Fruit fly (Drosophila melanogaster) whole organism, embryonic: ENCODE data around the gene CG43448.

Source experiments
- ATbp ChIP-seq: fragments of 200-800 bp; sonication (Bioruptor generic); optimal IDR thresholded peaks from 2 replicates; lab custom pipeline; 2017; ENCODE audit warnings: missing biosample characterization, mild to moderate bottlenecking, missing genetic modification characterization, missing genetic modification reagents
- Abd-B ChIP-seq: fragments of 200-800 bp; sonication (Bioruptor generic); optimal IDR thresholded peaks from 2 replicates; lab custom pipeline; 2018; ENCODE audit warnings: missing biosample characterization, mild to moderate bottlenecking, missing genetic modification characterization, moderate library complexity
- Asciz ChIP-seq: fragments of 200-800 bp; sonication (Bioruptor generic); optimal IDR thresholded peaks from 2 replicates; lab custom pipeline; 2017; ENCODE audit warnings: missing biosample characterization, mild to moderate bottlenecking, missing genetic modification characterization, missing genetic modification reagents
- Bdp1 ChIP-seq: fragments of 200-800 bp; sonication (Bioruptor generic); optimal IDR thresholded peaks from 3 replicates; lab custom pipeline; 2016; ENCODE audit warnings: missing biosample characterization, missing genetic modification characterization
- BtbVII ChIP-seq: fragments of 200-800 bp; sonication (Bioruptor generic); optimal IDR thresholded peaks from 3 replicates; lab custom pipeline; 2017; ENCODE audit warnings: missing biosample characterization, mild to moderate bottlenecking, missing genetic modification characterization
- CG10209 ChIP-seq: fragments of 200-800 bp; sonication (Bioruptor generic); optimal IDR thresholded peaks from 3 replicates; lab custom pipeline; 2017; ENCODE audit warnings: missing biosample characterization, mild to moderate bottlenecking, missing genetic modification characterization, missing genetic modification reagents
- CG10321 ChIP-seq: fragments of 200-800 bp; sonication (Bioruptor generic); IDR thresholded peaks from 2 replicates; pipeline ENCODE4 v1.3.6; 2022; ENCODE audit warnings: missing biosample characterization, missing genetic modification characterization
- CG11247 ChIP-seq: fragments of 200-800 bp; sonication (Bioruptor generic); IDR thresholded peaks from 2 replicates; pipeline ENCODE4 v1.3.6; 2022; ENCODE audit warnings: missing biosample characterization, missing genetic modification characterization
- CG11504 ChIP-seq: fragments of 200-800 bp; sonication (Bioruptor generic); optimal IDR thresholded peaks from 3 replicates; lab custom pipeline; 2019; ENCODE audit warnings: missing biosample characterization, mild to moderate bottlenecking, missing genetic modification characterization, moderate library complexity
- CG12299 ChIP-seq: fragments of 200-800 bp; sonication (Bioruptor generic); optimal IDR thresholded peaks from 2 replicates; lab custom pipeline; 2018; ENCODE audit warnings: missing biosample characterization, mild to moderate bottlenecking, missing genetic modification characterization
- CG16813 ChIP-seq: fragments of 200-800 bp; sonication (Bioruptor generic); IDR thresholded peaks from 3 replicates; pipeline ENCODE4 v1.3.6; 2022; ENCODE audit warnings: missing biosample characterization, missing genetic modification characterization; ENCODE audit not compliant: partially characterized antibody
- CG16863 ChIP-seq: fragments of 200-800 bp; sonication (Bioruptor generic); optimal IDR thresholded peaks from 3 replicates; lab custom pipeline; 2016; ENCODE audit warnings: missing biosample characterization, missing genetic modification characterization
- CG17361 ChIP-seq: fragments of 200-800 bp; sonication (Bioruptor generic); IDR thresholded peaks from 3 replicates; pipeline ENCODE4 v1.3.6; 2022; ENCODE audit warnings: missing biosample characterization, missing genetic modification characterization
- CG33213 ChIP-seq: fragments of 200-800 bp; sonication (Bioruptor generic); optimal IDR thresholded peaks from 3 replicates; lab custom pipeline; 2016; ENCODE audit warnings: missing biosample characterization, missing genetic modification characterization
- CG34376 ChIP-seq: fragments of 200-800 bp; sonication (Bioruptor generic); optimal IDR thresholded peaks from 2 replicates; lab custom pipeline; 2018; ENCODE audit warnings: missing biosample characterization, mild to moderate bottlenecking, missing genetic modification characterization
- CG34422 ChIP-seq: fragments of 200-800 bp; sonication (Bioruptor generic); IDR thresholded peaks from 3 replicates; pipeline ENCODE4 v1.3.6; 2022; ENCODE audit warnings: missing biosample characterization, missing genetic modification characterization
- CG3838 ChIP-seq: fragments of 200-800 bp; sonication (Bioruptor generic); optimal IDR thresholded peaks from 3 replicates; lab custom pipeline; 2016; ENCODE audit warnings: missing biosample characterization, missing genetic modification characterization
- CG3847 ChIP-seq: fragments of 200-800 bp; sonication (Bioruptor generic); IDR thresholded peaks from 2 replicates; pipeline ENCODE4 v1.3.6; 2022; ENCODE audit warnings: missing biosample characterization, missing genetic modification characterization
- CG7745 ChIP-seq: fragments of 200-800 bp; sonication (Bioruptor generic); optimal IDR thresholded peaks from 2 replicates; lab custom pipeline; 2018; ENCODE audit warnings: missing biosample characterization, mild to moderate bottlenecking, missing genetic modification characterization, moderate library complexity
- CG7928 ChIP-seq: fragments of 200-800 bp; sonication (Bioruptor generic); optimal IDR thresholded peaks from 2 replicates; lab custom pipeline; 2017; ENCODE audit warnings: missing biosample characterization, mild to moderate bottlenecking, missing genetic modification characterization
- Chrac-16 ChIP-seq: fragments of 200-800 bp; sonication (Bioruptor generic); optimal IDR thresholded peaks from 3 replicates; lab custom pipeline; 2016; ENCODE audit warnings: missing biosample characterization, missing genetic modification characterization
- D19A ChIP-seq: fragments of 200-800 bp; optimal IDR thresholded peaks from 3 replicates; lab custom pipeline; 2019; ENCODE audit warnings: missing biosample characterization, mild to moderate bottlenecking, missing genetic modification characterization, moderate library complexity
- Hr78 ChIP-seq, 2 experiments: fragments of 200-800 bp in 1 of 2; fragments of >200 bp in 1 of 2; sonication (Bioruptor generic) in 1 of 2; optimal IDR thresholded peaks; 2 replicates each; lab custom pipeline; 2017 to 2019; ENCODE audit warnings: missing biosample characterization in 2 of 2, missing genetic modification characterization in 2 of 2, mild to moderate bottlenecking in 1 of 2, moderate library complexity in 1 of 2
- Jarid2 ChIP-seq: fragments of 200-800 bp; sonication (Bioruptor generic); optimal IDR thresholded peaks from 3 replicates; lab custom pipeline; 2017; ENCODE audit warnings: mild to moderate bottlenecking, missing biosample characterization, missing genetic modification reagents, missing genetic modification characterization
- Meics ChIP-seq: fragments of 200-800 bp; sonication (Bioruptor generic); optimal IDR thresholded peaks from 2 replicates; lab custom pipeline; 2017; ENCODE audit warnings: missing biosample characterization, mild to moderate bottlenecking, missing genetic modification characterization
- Vsx1 ChIP-seq: fragments of 200-800 bp; sonication (Bioruptor generic); optimal IDR thresholded peaks from 2 replicates; lab custom pipeline; 2017; ENCODE audit warnings: missing biosample characterization, mild to moderate bottlenecking, missing genetic modification characterization, missing genetic modification reagents
- ab ChIP-seq: fragments of 200-800 bp; sonication (Bioruptor generic); optimal IDR thresholded peaks from 2 replicates; lab custom pipeline; 2016; ENCODE audit warnings: missing biosample characterization, missing genetic modification characterization
- aop ChIP-seq: fragments of 200-800 bp; sonication (Bioruptor generic); IDR thresholded peaks from 2 replicates; pipeline ENCODE4 v1.3.6; 2022; ENCODE audit warnings: missing biosample characterization, missing genetic modification characterization
- bowl ChIP-seq: fragments of 200-800 bp; sonication (Bioruptor generic); IDR thresholded peaks from 2 replicates; pipeline ENCODE4 v1.3.6; 2022; ENCODE audit warnings: missing biosample characterization, missing genetic modification characterization
- chinmo ChIP-seq: fragments of 200-800 bp; sonication (Bioruptor generic); IDR thresholded peaks from 4 replicates; pipeline ENCODE4 v1.3.6; 2022; ENCODE audit warnings: missing biosample characterization, missing genetic modification characterization; ENCODE audit not compliant: partially characterized antibody
- cwo ChIP-seq: fragments of 200-800 bp; sonication (Bioruptor generic); optimal IDR thresholded peaks from 3 replicates; lab custom pipeline; 2017; ENCODE audit warnings: missing biosample characterization, missing genetic modification characterization, mild to moderate bottlenecking, moderate library complexity, missing genetic modification reagents
- danr ChIP-seq: fragments of 200-800 bp; sonication (Bioruptor generic); IDR thresholded peaks from 2 replicates; pipeline ENCODE4 v1.3.6; 2022; ENCODE audit warnings: missing biosample characterization, missing genetic modification characterization
- dati ChIP-seq: fragments of 200-800 bp; sonication (Bioruptor generic); IDR thresholded peaks from 2 replicates; pipeline ENCODE4 v1.3.6; 2022; ENCODE audit warnings: missing biosample characterization, missing genetic modification characterization
- dmrt99B ChIP-seq: fragments of 200-800 bp; sonication (Bioruptor generic); optimal IDR thresholded peaks from 2 replicates; lab custom pipeline; 2018; ENCODE audit warnings: missing biosample characterization, mild to moderate bottlenecking, missing genetic modification characterization, moderate library complexity
- dysf ChIP-seq: fragments of 200-800 bp; sonication (Bioruptor generic); IDR thresholded peaks from 3 replicates; pipeline ENCODE4 v1.3.6; 2022; ENCODE audit warnings: missing biosample characterization, missing genetic modification characterization
- fd64A ChIP-seq: fragments of 200-800 bp; sonication (Bioruptor generic); optimal IDR thresholded peaks from 3 replicates; lab custom pipeline; 2018; ENCODE audit warnings: missing biosample characterization, mild to moderate bottlenecking, missing genetic modification characterization
- klu ChIP-seq: fragments of 200-800 bp; sonication (Bioruptor generic); IDR thresholded peaks from 2 replicates; pipeline ENCODE4 v1.3.6; 2022; ENCODE audit warnings: missing biosample characterization, missing genetic modification characterization
- kni ChIP-seq: fragments of 200-800 bp; sonication (Bioruptor generic); optimal IDR thresholded peaks from 3 replicates; lab custom pipeline; 2017; ENCODE audit warnings: mild to moderate bottlenecking, missing biosample characterization, missing genetic modification reagents, missing genetic modification characterization
- sens ChIP-seq: fragments of 200-800 bp; sonication (Bioruptor generic); peaks from one replicate; lab custom pipeline; 2016; ENCODE audit warnings: missing biosample characterization, missing genetic modification characterization
- tll ChIP-seq, 2 experiments: fragments of 200-800 bp in 1 of 2; fragments of >200 bp in 1 of 2; sonication (Bioruptor generic) in 1 of 2; optimal IDR thresholded peaks; 2 replicates each; lab custom pipeline; 2017 to 2019; ENCODE audit warnings: missing biosample characterization in 2 of 2, missing genetic modification characterization in 2 of 2, mild to moderate bottlenecking in 1 of 2, moderate library complexity in 1 of 2
- usp ChIP-seq: fragments of >200 bp; optimal IDR thresholded peaks from 2 replicates; lab custom pipeline; 2017; ENCODE audit warnings: missing biosample characterization, missing genetic modification characterization
- zf30C ChIP-seq: fragments of 200-800 bp; sonication (Bioruptor generic); optimal IDR thresholded peaks from 3 replicates; lab custom pipeline; 2018; ENCODE audit warnings: missing biosample characterization, mild to moderate bottlenecking, missing genetic modification characterization

The CG43448 gene

dm6 chr3R:30189836-30190235 is 47.7 kb downstream of the CG43448 start (continued):
- TF ChIP-seq CG34376 (GFP tag; lab: Kevin White, UChicago) (no peak), kni (GFP tag; lab: Kevin White, UChicago) (no peak), CG11504 (tag; lab: Kevin White, UChicago) (peak; percentile 86), Chrac-16 (peak; percentile 63), dati (no peak), CG7928 (GFP tag; lab: Kevin White, UChicago) (no peak), usp (GFP tag; lab: Kevin White, UChicago) (no peak), Bdp1 (GFP tag; lab: Kevin White, UChicago) (peak; percentile 43), Abd-B (GFP tag; lab: Kevin White, UChicago) (peak; percentile 72), CG33213 (GFP tag; lab: Kevin White, UChicago) (peak; percentile 38), danr (GFP tag; lab: Robert Waterston, UW) (peak; percentile 70; the same call in 1 of the 2 replicates), D19A (tag; lab: Kevin White, UChicago) (peak; percentile 55), CG17361 (GFP tag; lab: Robert Waterston, UW) (peak; percentile 77; the same call in 2 of the 3 replicates), CG34422 (GFP tag; lab: Robert Waterston, UW) (peak; percentile 82), CG3838 (no peak), CG7745 (tag; lab: Kevin White, UChicago) (no peak), ATbp (GFP tag; lab: Kevin White, UChicago) (peak; percentile 85), Jarid2 (no peak), ab (GFP tag; lab: Kevin White, UChicago) (peak; percentile 21), Hr78 (GFP tag; optimal IDR thresholded peaks at IDR 0.05; lab: Kevin White, UChicago) (peak in 1 of 2 experiments; percentile 34), BtbVII (GFP tag; lab: Kevin White, UChicago) (peak; percentile 44), dysf (GFP tag; lab: Robert Waterston, UW) (peak; percentile 88), Meics (peak; percentile 66), fd64A (peak; percentile 68), cwo (GFP tag; lab: Kevin White, UChicago) (peak; percentile 52), CG11247 (peak; percentile 67), aop (GFP tag; lab: Robert Waterston, UW) (peak; percentile 66; the same call in 1 of the 2 replicates), sens (GFP tag; lab: Kevin White, UChicago) (peak; percentile 89), CG3847 (GFP tag; lab: Robert Waterston, UW) (peak; percentile 52; the same call in 1 of the 2 replicates), zf30C (GFP tag; lab: Kevin White, UChicago) (no peak), bowl (GFP tag; lab: Robert Waterston, UW) (no peak), Vsx1 (GFP tag; lab: Kevin White, UChicago) (peak; percentile 66), CG16863 (GFP tag; lab: Kevin White, UChicago) (peak; percentile 22), tll (GFP tag; optimal IDR thresholded peaks at IDR 0.05; lab: Kevin White, UChicago) (no peak), CG12299 (tag; lab: Kevin White, UChicago) (peak; percentile 40), CG10209 (GFP tag; lab: Kevin White, UChicago) (peak; percentile 64), CG16813 (GFP tag; lab: Robert Waterston, UW) (no peak), CG10321 (GFP tag; lab: Robert Waterston, UW) (no peak), dmrt99B (tag; lab: Kevin White, UChicago) (peak; percentile 84)

DNA sequence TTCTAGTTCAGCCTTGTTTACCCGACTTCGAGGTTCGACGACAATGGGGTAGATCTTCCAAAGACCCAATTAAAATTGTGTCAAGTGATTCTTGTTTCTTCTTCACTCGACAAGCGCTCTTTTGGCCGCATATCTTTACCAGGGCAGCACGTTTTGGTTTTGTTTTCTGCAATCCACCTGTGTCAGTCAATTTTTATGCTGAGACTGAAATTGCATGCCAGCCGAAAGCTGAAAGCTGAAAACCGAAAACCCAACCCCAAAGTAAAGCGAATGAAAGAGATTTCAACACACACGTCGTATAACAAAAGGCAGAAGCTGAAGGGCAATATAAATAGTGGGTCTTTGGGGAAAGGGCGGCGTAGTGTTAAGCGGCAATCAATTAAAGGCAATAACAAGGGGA is 48.1 kb downstream of the CG43448 start:
- TF ChIP-seq klu (GFP tag; lab: Robert Waterston, UW): no peak
- no peak for TF ChIP-seq Asciz
- TF ChIP-seq chinmo (GFP tag; lab: Robert Waterston, UW): 0 out of 4 replicates have a peak, but pooled peaks have one; percentile 14
- TF ChIP-seq, all 482 proteins: peak for 1
